Worm (Caenorhabditis elegans) whole organism, L4 larva: Measurements from ENCODE around the gene zzz-1.

ENCODE experiments used
- Y105C5A.15 ChIP-seq: fragments of 200-800 bp; sonication (Bioruptor generic); IDR thresholded peaks from 2 replicates; pipeline ENCODE4 v1.3.6; 2022; ENCODE audit warnings: missing genetic modification characterization, missing compliant biosample characterization
- aly-2 ChIP-seq: sonication (generic microtip); optimal IDR thresholded peaks from 2 replicates; lab custom pipeline; 2018; ENCODE audit warnings: missing biosample characterization, missing genetic modification characterization
- nhr-11 ChIP-seq: fragments of 150-350 bp; optimal IDR thresholded peaks from 2 replicates; lab custom pipeline; 2014; ENCODE audit warnings: missing biosample characterization, missing genetic modification characterization
- zag-1 ChIP-seq: fragments of 150-350 bp; optimal IDR thresholded peaks from 2 replicates; lab custom pipeline; 2014; ENCODE audit warnings: missing biosample characterization, missing genetic modification characterization

ce11 chrV:10896295-10896694 is 12.7 kb downstream of the zzz-1 start, which contains the start of gene F32D8.13:
- no peak for TF ChIP-seq Y105C5A.15 (GFP tag; lab: Robert Waterston, UW)
- TF ChIP-seq aly-2 (tag; lab: Kevin White, UChicago): no peak
- TF ChIP-seq zag-1 (tag; lab: Kevin White, UChicago): no peak
- no peak for TF ChIP-seq nhr-11
